Fruit fly (Drosophila melanogaster): ENCODE data around the gene Fuca.

The Fuca gene

DNA sequence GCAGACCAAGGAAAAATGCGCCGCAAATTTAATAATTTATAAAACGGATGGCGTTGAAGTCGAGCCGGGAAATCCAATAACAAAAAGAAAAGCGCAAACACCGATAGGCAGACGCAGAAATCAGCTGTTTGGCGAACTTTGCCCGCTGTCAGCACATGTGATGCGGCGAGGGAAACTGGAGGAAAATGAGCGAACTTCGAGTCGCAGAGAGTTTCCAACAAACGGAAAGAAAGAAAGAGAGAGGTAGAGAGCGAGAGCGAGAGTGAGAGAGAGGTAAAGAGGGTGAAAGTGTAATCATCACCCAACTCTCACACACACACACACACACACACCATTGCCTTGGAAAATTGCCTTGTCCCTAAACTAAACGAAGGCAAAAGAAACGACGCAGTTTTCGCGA lies 34.7 kb upstream of the Fuca start (continued):
- TF ChIP-seq Med (GFP tag), result no peak
- no peak for TF ChIP-seq ttk (GFP tag; IDR thresholded peaks at IDR 0.05)
- TF ChIP-seq CG17568 (GFP tag; optimal IDR thresholded peaks at IDR 0.05), result no peak
- no peak for TF ChIP-seq ssp (GFP tag; IDR thresholded peaks at IDR 0.05)
- no peak for TF ChIP-seq CG10654 (GFP tag; optimal IDR thresholded peaks at IDR 0.05)
- TF ChIP-seq CG4360 (GFP tag; IDR thresholded peaks at IDR 0.05), result 0 out of 2 replicates have a peak, but pooled peaks have one; percentile 16
- no peak for TF ChIP-seq CG12236 (GFP tag; optimal IDR thresholded peaks at IDR 0.05)
- TF ChIP-seq mam (GFP tag; optimal IDR thresholded peaks at IDR 0.05), result no peak
- TF ChIP-seq pan (optimal IDR thresholded peaks at IDR 0.05), result no peak
- no peak for TF ChIP-seq pan (GFP tag; optimal IDR thresholded peaks at IDR 0.05 in 1 of 2, IDR thresholded peaks at IDR 0.05 in 1 of 2)
- peak; percentile 71 for TF ChIP-seq Blimp-1 (GFP tag; optimal IDR thresholded peaks at IDR 0.05)
- no peak for TF ChIP-seq ase (GFP tag; IDR thresholded peaks at IDR 0.05)
- no peak for TF ChIP-seq jing (GFP tag; optimal IDR thresholded peaks at IDR 0.05)
- no peak for TF ChIP-seq sug (tag; optimal IDR thresholded peaks at IDR 0.05)
- TF ChIP-seq CG18764 (GFP tag; optimal IDR thresholded peaks at IDR 0.05), result no peak
- peak; percentile 63 for TF ChIP-seq sens (GFP tag)
- TF ChIP-seq C15 (GFP tag; IDR thresholded peaks at IDR 0.05), result no peak
- no peak for TF ChIP-seq CG7556 (GFP tag; optimal IDR thresholded peaks at IDR 0.05)
- TF ChIP-seq tgo (GFP tag; IDR thresholded peaks at IDR 0.05), result no peak
- 0 out of 4 replicates have a peak, but pooled peaks have one; percentile 21 for TF ChIP-seq Dll (GFP tag; IDR thresholded peaks at IDR 0.05; ENCODE audit: partially characterized antibody)
- TF ChIP-seq HLH4C (GFP tag; IDR thresholded peaks at IDR 0.05; ENCODE audit: partially characterized antibody), result no peak
- no peak for TF ChIP-seq slp2 (GFP tag; optimal IDR thresholded peaks at IDR 0.05)
- TF ChIP-seq chinmo (GFP tag; IDR thresholded peaks at IDR 0.05; ENCODE audit: partially characterized antibody), result 0 out of 4 replicates have a peak, but pooled peaks have one; percentile 26
- TF ChIP-seq nmo (GFP tag; optimal IDR thresholded peaks at IDR 0.05), result no peak
- no peak for TF ChIP-seq CG10543 (GFP tag; optimal IDR thresholded peaks at IDR 0.05)
- TF ChIP-seq Neu2 (GFP tag; optimal IDR thresholded peaks at IDR 0.05; ENCODE audit: borderline replicate concordance), result no peak
- TF ChIP-seq CG13123 (GFP tag; optimal IDR thresholded peaks at IDR 0.05), result no peak
- TF ChIP-seq CG11504 (tag; optimal IDR thresholded peaks at IDR 0.05), result peak; percentile 37
- no peak for TF ChIP-seq CG13775 (GFP tag; optimal IDR thresholded peaks at IDR 0.05)
- no peak for TF ChIP-seq CG15514 (GFP tag; optimal IDR thresholded peaks at IDR 0.05)
- peak; percentile 14 for TF ChIP-seq CTCF (GFP tag; optimal IDR thresholded peaks at IDR 0.05)
- no peak for TF ChIP-seq unc-4 (GFP tag; IDR thresholded peaks at IDR 0.05; ENCODE audit: partially characterized antibody)
- TF ChIP-seq Rfx (GFP tag; IDR thresholded peaks at IDR 0.05), result no peak
- TF ChIP-seq ham (GFP tag; IDR thresholded peaks at IDR 0.05), result no peak
- TF ChIP-seq Aef1 (GFP tag; IDR thresholded peaks at IDR 0.05), result no peak
- TF ChIP-seq nerfin-1 (tag; optimal IDR thresholded peaks at IDR 0.05), result peak; percentile 6
- TF ChIP-seq CG8281 (tag; optimal IDR thresholded peaks at IDR 0.05), result no peak
- TF ChIP-seq dan (GFP tag; IDR thresholded peaks at IDR 0.05), result no peak
- no peak for TF ChIP-seq CG13424 (tag; optimal IDR thresholded peaks at IDR 0.05)
- TF ChIP-seq sisA (GFP tag; IDR thresholded peaks at IDR 0.05), result no peak
- TF ChIP-seq ken (GFP tag; IDR thresholded peaks at IDR 0.05), result no peak
- TF ChIP-seq kni (GFP tag; optimal IDR thresholded peaks at IDR 0.05), result peak; percentile 0
- no peak for TF ChIP-seq CG11247 (GFP tag; IDR thresholded peaks at IDR 0.05)
- 0 out of 3 replicates have a peak, but pooled peaks have one; percentile 4 for TF ChIP-seq CG6175 (GFP tag; IDR thresholded peaks at IDR 0.05)
- TF ChIP-seq br (optimal IDR thresholded peaks at IDR 0.05), result no peak
- no peak for TF ChIP-seq NC2β (GFP tag; optimal IDR thresholded peaks at IDR 0.05)
- TF ChIP-seq ac (GFP tag; optimal IDR thresholded peaks at IDR 0.05), result no peak
- TF ChIP-seq Opbp (GFP tag; IDR thresholded peaks at IDR 0.05; ENCODE audit: partially characterized antibody), result no peak
- TF ChIP-seq seq (GFP tag; IDR thresholded peaks at IDR 0.05), result peak; percentile 20; the same call in 1 of the 2 replicates
- no peak for TF ChIP-seq pho (GFP tag; optimal IDR thresholded peaks at IDR 0.05)
- TF ChIP-seq pros (GFP tag; optimal IDR thresholded peaks at IDR 0.05), result peak; percentile 66
- TF ChIP-seq CG42726 (GFP tag; IDR thresholded peaks at IDR 0.05; ENCODE audit: partially characterized antibody), result no peak
